Worm (Caenorhabditis elegans) whole organism, L4 larva: ENCODE data around the gene Y2H9A.6.

ENCODE experiments used
- ceh-62 ChIP-seq: sonication (generic microtip); optimal IDR thresholded peaks from 2 replicates; lab custom pipeline; 2017; ENCODE audit warnings: missing biosample characterization, missing genetic modification characterization
- ctbp-1 ChIP-seq: fragments of 200-800 bp; sonication (Bioruptor generic); IDR thresholded peaks from 2 replicates; pipeline ENCODE4 v1.3.6; 2022; ENCODE audit warnings: missing genetic modification reagents, missing genetic modification characterization, missing compliant biosample characterization
- lin-29 ChIP-seq: fragments of 200-800 bp; sonication (Bioruptor generic); IDR thresholded peaks from 2 replicates; pipeline ENCODE4 v1.3.6; 2022; ENCODE audit warnings: missing genetic modification reagents, missing genetic modification characterization, missing compliant biosample characterization
- lsy-2 ChIP-seq, 2 experiments: fragments of 150-350 bp in 1 of 2; sonication (generic microtip) in 1 of 2; optimal IDR thresholded peaks; 2 replicates each; lab custom pipeline; 2014 to 2017; ENCODE audit warnings: missing biosample characterization in 2 of 2, missing genetic modification characterization in 2 of 2
- nhr-25 ChIP-seq: sonication (generic microtip); optimal IDR thresholded peaks from 2 replicates; lab custom pipeline; 2017; ENCODE audit warnings: missing genetic modification characterization, mild to moderate bottlenecking, missing compliant biosample characterization, antibody characterized with exemption, moderate library complexity, borderline replicate concordance; ENCODE audit not compliant: insufficient read depth
- zag-1 ChIP-seq: fragments of 150-350 bp; optimal IDR thresholded peaks from 2 replicates; lab custom pipeline; 2014; ENCODE audit warnings: missing biosample characterization, missing genetic modification characterization

DNA sequence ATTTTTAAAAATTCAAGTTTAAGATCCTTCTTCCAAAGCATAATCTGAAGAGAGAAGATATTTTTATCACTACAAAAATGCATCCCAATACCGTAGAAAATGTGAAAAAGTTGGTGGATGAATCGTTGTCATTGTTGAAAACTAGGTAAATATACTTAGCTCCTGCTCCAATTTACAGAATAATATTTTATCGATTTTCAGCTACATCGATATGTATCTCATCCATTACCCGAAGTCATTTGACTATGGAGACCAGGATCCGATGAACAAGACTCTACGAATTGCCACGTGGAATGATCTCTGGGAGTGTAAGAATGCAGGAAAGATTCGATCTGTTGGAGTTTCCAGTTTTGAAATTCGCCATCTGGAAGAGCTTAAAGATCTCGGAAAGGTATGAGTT lies 35.2 kb upstream of the Y2H9A.6 start:
- TF ChIP-seq lin-29 (no peak), ceh-62 (tag; lab: Kevin White, UChicago) (no peak), ctbp-1 (GFP tag; lab: Robert Waterston, UW) (no peak), nhr-25 (tag; lab: Kevin White, UChicago) (no peak), lsy-2 (tag; optimal IDR thresholded peaks at IDR 0.05; lab: Kevin White, UChicago) (no peak), zag-1 (tag; lab: Kevin White, UChicago) (no peak)
